Fruit fly (Drosophila melanogaster) whole organism, adult: ENCODE data around the gene Cpr92F.
A peak's percentile ranks its signal among the peaks of the same experiment; 100 is the strongest.

Experiments
- CG14711 ChIP-seq: fragments of 200-800 bp; sonication (Bioruptor generic); optimal IDR thresholded peaks from 2 replicates; lab custom pipeline; 2018; ENCODE audit warnings: missing biosample characterization, mild to moderate bottlenecking, missing genetic modification characterization, moderate library complexity
- CG5204 ChIP-seq: fragments of 200-800 bp; sonication (Bioruptor generic); optimal IDR thresholded peaks from 2 replicates; lab custom pipeline; 2016; ENCODE audit warnings: missing biosample characterization, missing genetic modification characterization
- ovo ChIP-seq: fragments of 200-800 bp; sonication (Bioruptor generic); optimal IDR thresholded peaks from 2 replicates; lab custom pipeline; 2016; ENCODE audit warnings: missing biosample characterization, missing genetic modification characterization
- pad ChIP-seq: fragments of 200-800 bp; sonication (Bioruptor generic); optimal IDR thresholded peaks from 3 replicates; lab custom pipeline; 2017; ENCODE audit warnings: missing biosample characterization, missing genetic modification characterization, mild to moderate bottlenecking, moderate library complexity, missing genetic modification reagents

DNA sequence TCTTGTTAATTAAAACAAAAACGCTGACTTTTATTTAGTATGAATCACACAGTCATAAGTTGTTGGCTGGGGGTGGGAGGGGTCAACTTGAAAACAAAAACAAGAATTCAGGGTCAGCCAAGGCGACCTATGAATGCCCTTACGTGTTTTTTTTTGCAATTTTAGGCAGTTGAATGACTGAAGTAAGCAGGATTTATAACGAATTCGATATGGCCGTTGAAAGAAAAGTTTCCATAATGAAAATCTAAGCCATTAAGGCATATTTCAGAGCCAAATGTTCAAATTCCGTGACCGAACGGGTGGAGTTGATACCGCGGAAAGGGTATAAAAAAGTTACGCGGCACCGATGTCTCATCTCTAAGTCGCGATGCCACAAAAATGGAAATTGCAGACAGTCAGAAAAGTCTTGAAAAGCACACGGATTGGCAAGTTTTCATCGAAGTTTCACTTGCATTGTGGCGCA, 35.4 kb upstream of the Cpr92F start:
- no peak for TF ChIP-seq ovo (GFP tag; lab: Kevin White, UChicago)
- TF ChIP-seq CG14711: no peak
- no peak for TF ChIP-seq CG5204 (GFP tag; lab: Kevin White, UChicago)
- TF ChIP-seq pad (GFP tag; lab: Kevin White, UChicago): peak; percentile 31
